Fruit fly (Drosophila melanogaster): ENCODE measurements around the gene CG7115.
A peak's percentile ranks its signal among the peaks of the same experiment; 100 is the strongest.

CG7115 gene

dm6 chr2L:7827045-7828004 lies 6.4 kb downstream of the CG7115 start, which contains the start of the genes Rack1 and mts (continued):
- TF ChIP-seq CG14965 (GFP tag; optimal IDR thresholded peaks at IDR 0.05; ENCODE audit: borderline replicate concordance) (no peak), z (GFP tag; IDR thresholded peaks at IDR 0.05) (0 out of 3 replicates have a peak, but pooled peaks have one; percentile 42), Lpt (GFP tag; optimal IDR thresholded peaks at IDR 0.05) (no peak), CG10366 (GFP tag; IDR thresholded peaks at IDR 0.05) (peak; percentile 74), jing (GFP tag; optimal IDR thresholded peaks at IDR 0.05) (peak; percentile 40), Side (GFP tag; optimal IDR thresholded peaks at IDR 0.05) (peak; percentile 80), CG6654 (GFP tag; optimal IDR thresholded peaks at IDR 0.05) (peak; percentile 60), CG2678 (tag; optimal IDR thresholded peaks at IDR 0.05) (peak; percentile 74), CG10654 (GFP tag; optimal IDR thresholded peaks at IDR 0.05) (peak; percentile 70), CG17328 (GFP tag; IDR thresholded peaks at IDR 0.05) (peak; percentile 88), fd64A (GFP tag; optimal IDR thresholded peaks at IDR 0.05) (peak; percentile 91), NfI (GFP tag; optimal IDR thresholded peaks at IDR 0.05) (peak; percentile 93), CG4617 (GFP tag; optimal IDR thresholded peaks at IDR 0.05; ENCODE audit: borderline replicate concordance) (peak; percentile 60), her (GFP tag; optimal IDR thresholded peaks at IDR 0.05) (peak; percentile 77), CG4360 (GFP tag; IDR thresholded peaks at IDR 0.05) (peak; percentile 56), Neu2 (GFP tag; optimal IDR thresholded peaks at IDR 0.05; ENCODE audit: borderline replicate concordance) (no peak), ATbp (GFP tag; optimal IDR thresholded peaks at IDR 0.05) (peak; percentile 85), hb (GFP tag; IDR thresholded peaks at IDR 0.05; ENCODE audit: partially characterized antibody) (no peak; the same call in 1 of the 3 replicates), CG3281 (GFP tag; optimal IDR thresholded peaks at IDR 0.05) (peak; percentile 90), Kr (GFP tag; optimal IDR thresholded peaks at IDR 0.05) (peak; percentile 73), bcd (GFP tag; optimal IDR thresholded peaks at IDR 0.05) (peak; percentile 90), NC2α (GFP tag; optimal IDR thresholded peaks at IDR 0.05) (peak; percentile 63), kah (GFP tag; optimal IDR thresholded peaks at IDR 0.05) (peak; percentile 83), Mrtf (GFP tag; IDR thresholded peaks at IDR 0.05) (peak; percentile 16; the same call in 1 of the 3 replicates), Jarid2 (GFP tag; optimal IDR thresholded peaks at IDR 0.05) (peak; percentile 74), CG7357 (GFP tag; IDR thresholded peaks at IDR 0.05) (no peak), CG1233 (GFP tag; optimal IDR thresholded peaks at IDR 0.05) (peak; percentile 92), Xbp1 (GFP tag; optimal IDR thresholded peaks at IDR 0.05) (peak; percentile 82), CG11696 (GFP tag; IDR thresholded peaks at IDR 0.05) (peak; percentile 72), hkb (optimal IDR thresholded peaks at IDR 0.05) (peak; percentile 37), hkb (GFP tag; IDR thresholded peaks at IDR 0.05) (peak; percentile 83), CG11504 (tag; optimal IDR thresholded peaks at IDR 0.05) (peak; percentile 57), CG8944 (GFP tag; optimal IDR thresholded peaks at IDR 0.05) (peak; percentile 68), CG18619 (GFP tag; optimal IDR thresholded peaks at IDR 0.05) (peak; percentile 89), CG30403 (GFP tag; optimal IDR thresholded peaks at IDR 0.05) (peak; percentile 60), CG14710 (tag; optimal IDR thresholded peaks at IDR 0.05) (peak; percentile 60), sim (GFP tag; IDR thresholded peaks at IDR 0.05) (peak; percentile 77), CG13894 (tag; optimal IDR thresholded peaks at IDR 0.05) (peak; percentile 80), CG31224 (GFP tag; IDR thresholded peaks at IDR 0.05) (peak; percentile 63), h (optimal IDR thresholded peaks at IDR 0.05) (no peak), HmgD (GFP tag; optimal IDR thresholded peaks at IDR 0.05) (no peak), corto (GFP tag; optimal IDR thresholded peaks at IDR 0.05) (peak; percentile 37), lbe (GFP tag; optimal IDR thresholded peaks at IDR 0.05) (peak; percentile 73), CG8290 (GFP tag; optimal IDR thresholded peaks at IDR 0.05) (peak; percentile 54), CG8290 (tag; optimal IDR thresholded peaks at IDR 0.05) (peak; percentile 74 to 96), CG32772 (GFP tag; IDR thresholded peaks at IDR 0.05) (peak; percentile 50; the same call in 1 of the 2 replicates), en (GFP tag; optimal IDR thresholded peaks at IDR 0.05) (peak; percentile 75), sob (GFP tag; IDR thresholded peaks at IDR 0.05) (peak; percentile 94), Doc2 (GFP tag; IDR thresholded peaks at IDR 0.05) (no peak)
